Worm (Caenorhabditis elegans) whole organism, L3 larva: ENCODE results near the gene rap-2.

Experiments used
- R02D3.7 ChIP-seq: fragments of 150-350 bp; optimal IDR thresholded peaks from 2 replicates; lab custom pipeline; 2014; ENCODE audit warnings: missing biosample characterization, missing genetic modification characterization
- ZK546.5 ChIP-seq: sonication (generic microtip); optimal IDR thresholded peaks from 2 replicates; lab custom pipeline; 2017; ENCODE audit warnings: missing biosample characterization, missing genetic modification characterization
- aly-2 ChIP-seq: fragments of 150-350 bp; optimal IDR thresholded peaks from 2 replicates; lab custom pipeline; 2014; ENCODE audit warnings: missing biosample characterization, missing genetic modification characterization
- ceh-82 ChIP-seq: fragments of 150-350 bp; optimal IDR thresholded peaks from 2 replicates; lab custom pipeline; 2014; ENCODE audit warnings: missing biosample characterization, missing genetic modification characterization
- ceh-9 ChIP-seq: sonication (generic microtip); optimal IDR thresholded peaks from 2 replicates; lab custom pipeline; 2018; ENCODE audit warnings: missing biosample characterization, missing genetic modification characterization
- daf-12 ChIP-seq: fragments of 150-350 bp; optimal IDR thresholded peaks from 2 replicates; lab custom pipeline; 2014; ENCODE audit warnings: missing biosample characterization, missing genetic modification reagents, missing genetic modification characterization
- egl-27 ChIP-seq: sonication (generic microtip); optimal IDR thresholded peaks from 4 replicates; lab custom pipeline; 2017; ENCODE audit warnings: missing biosample characterization, missing genetic modification reagents, missing genetic modification characterization
- elt-1 ChIP-seq: fragments of 150-350 bp; optimal IDR thresholded peaks from 2 replicates; lab custom pipeline; 2014; ENCODE audit warnings: missing biosample characterization, missing genetic modification characterization
- elt-3 ChIP-seq, 3 experiments: fragments of 150-350 bp in 1 of 3; sonication (generic microtip) in 2 of 3; optimal IDR thresholded peaks; 2 replicates in 2 of 3; 4 replicates in 1 of 3; lab custom pipeline; 2014 to 2017; ENCODE audit warnings: missing biosample characterization in 3 of 3, missing genetic modification characterization in 3 of 3
- eor-1 ChIP-seq, 2 experiments: fragments of 150-350 bp; optimal IDR thresholded peaks; 2 replicates each; lab custom pipeline; 2014 to 2018; ENCODE audit warnings: missing biosample characterization in 2 of 2, missing genetic modification characterization in 2 of 2
- fkh-10 ChIP-seq: sonication (generic microtip); optimal IDR thresholded peaks from 2 replicates; lab custom pipeline; 2017; ENCODE audit warnings: missing biosample characterization, missing genetic modification reagents, missing genetic modification characterization
- fos-1 ChIP-seq: fragments of 150-350 bp; optimal IDR thresholded peaks from 2 replicates; lab custom pipeline; 2014; ENCODE audit warnings: missing biosample characterization, missing genetic modification characterization
- hmg-11 ChIP-seq: sonication (generic microtip); optimal IDR thresholded peaks from 2 replicates; lab custom pipeline; 2016; ENCODE audit warnings: missing genetic modification characterization, missing compliant biosample characterization
- jun-1 ChIP-seq: fragments of 150-350 bp; optimal IDR thresholded peaks from 2 replicates; lab custom pipeline; 2014; ENCODE audit warnings: missing biosample characterization, missing genetic modification reagents, missing genetic modification characterization
- lin-15B ChIP-seq: fragments of 150-350 bp; optimal IDR thresholded peaks from 2 replicates; lab custom pipeline; 2014; ENCODE audit warnings: missing biosample characterization, missing genetic modification characterization
- lin-39 ChIP-seq: fragments of 150-350 bp; optimal IDR thresholded peaks from 2 replicates; lab custom pipeline; 2018; ENCODE audit warnings: missing biosample characterization, missing genetic modification reagents, missing genetic modification characterization
- lsy-12 ChIP-seq: sonication (generic microtip); optimal IDR thresholded peaks from 2 replicates; lab custom pipeline; 2016; ENCODE audit warnings: mild to moderate bottlenecking, missing genetic modification characterization, missing compliant biosample characterization
- mdl-1 ChIP-seq: fragments of 150-350 bp; optimal IDR thresholded peaks from 2 replicates; lab custom pipeline; 2014; ENCODE audit warnings: missing biosample characterization, missing genetic modification characterization
- mml-1 ChIP-seq: fragments of 150-350 bp; sonication (generic microtip); optimal IDR thresholded peaks from 3 replicates; lab custom pipeline; 2014; ENCODE audit warnings: missing biosample characterization, missing genetic modification characterization
- nfya-1 ChIP-seq: sonication (generic microtip); optimal IDR thresholded peaks from 2 replicates; lab custom pipeline; 2017; ENCODE audit warnings: missing genetic modification characterization, mild to moderate bottlenecking, missing compliant biosample characterization, antibody characterized with exemption, moderate library complexity; ENCODE audit not compliant: insufficient read depth
- nhr-11 ChIP-seq: fragments of 150-350 bp; optimal IDR thresholded peaks from 2 replicates; lab custom pipeline; 2014; ENCODE audit warnings: missing biosample characterization, missing genetic modification characterization
- nhr-12 ChIP-seq: fragments of 150-350 bp; optimal IDR thresholded peaks from 2 replicates; lab custom pipeline; 2014; ENCODE audit warnings: missing biosample characterization, missing genetic modification characterization
- nhr-23 ChIP-seq: fragments of 150-350 bp; optimal IDR thresholded peaks from 2 replicates; lab custom pipeline; 2014; ENCODE audit warnings: missing biosample characterization, missing genetic modification reagents, missing genetic modification characterization
- nhr-237 ChIP-seq: fragments of 150-350 bp; optimal IDR thresholded peaks from 2 replicates; lab custom pipeline; 2014; ENCODE audit warnings: missing biosample characterization, missing genetic modification characterization
- nhr-25 ChIP-seq: sonication (generic microtip); optimal IDR thresholded peaks from 2 replicates; lab custom pipeline; 2017; ENCODE audit warnings: missing biosample characterization, missing genetic modification characterization
- nhr-43 ChIP-seq: sonication (generic microtip); optimal IDR thresholded peaks from 2 replicates; lab custom pipeline; 2016; ENCODE audit warnings: mild to moderate bottlenecking, missing genetic modification characterization, missing compliant biosample characterization; ENCODE audit not compliant: poor library complexity, severe bottlenecking
- nhr-76 ChIP-seq: fragments of 150-350 bp; sonication (generic microtip); optimal IDR thresholded peaks from 5 replicates; lab custom pipeline; 2014; ENCODE audit warnings: missing biosample characterization, missing genetic modification characterization
- pha-4 ChIP-seq: fragments of 150-350 bp; optimal IDR thresholded peaks from 2 replicates; lab custom pipeline; 2014; ENCODE audit warnings: missing biosample characterization, missing genetic modification reagents, missing genetic modification characterization
- pqm-1 ChIP-seq: fragments of 150-350 bp; optimal IDR thresholded peaks from 2 replicates; lab custom pipeline; 2017; ENCODE audit warnings: missing biosample characterization, missing genetic modification characterization, inconsistent platforms
- sea-2 ChIP-seq: fragments of 150-350 bp; sonication (generic microtip); optimal IDR thresholded peaks from 4 replicates; lab custom pipeline; 2014; ENCODE audit warnings: missing biosample characterization, missing genetic modification reagents, missing genetic modification characterization
- snpc-4 ChIP-seq: fragments of 150-350 bp; optimal IDR thresholded peaks from 2 replicates; lab custom pipeline; 2014; ENCODE audit warnings: missing biosample characterization, missing genetic modification characterization
- unc-39 ChIP-seq: sonication (generic microtip); optimal IDR thresholded peaks from 4 replicates; lab custom pipeline; 2017; ENCODE audit warnings: missing biosample characterization, missing genetic modification characterization
- unc-62 ChIP-seq: fragments of 150-350 bp; sonication (generic microtip); optimal IDR thresholded peaks from 4 replicates; lab custom pipeline; 2014; ENCODE audit warnings: missing biosample characterization, missing genetic modification reagents, missing genetic modification characterization
- zag-1 ChIP-seq: fragments of 150-350 bp; optimal IDR thresholded peaks from 2 replicates; lab custom pipeline; 2014; ENCODE audit warnings: missing biosample characterization, missing genetic modification characterization
- ztf-11 ChIP-seq: fragments of 150-350 bp; optimal IDR thresholded peaks from 2 replicates; lab custom pipeline; 2014; ENCODE audit warnings: missing biosample characterization, missing genetic modification characterization

The rap-2 gene

ce11 chrV:15094749-15095148 is 30.9 kb upstream of the rap-2 start, which contains the start of gene srx-78:
Gene srx-78, plus strand, starts transcription at chrV:15095049.
- TF ChIP-seq pqm-1 (tag; lab: Kevin White, UChicago), result no peak
- no peak for TF ChIP-seq mml-1
- TF ChIP-seq unc-39 (tag; lab: Kevin White, UChicago), result no peak
- no peak for TF ChIP-seq ztf-11 (tag; lab: Kevin White, UChicago)
- TF ChIP-seq zag-1, result no peak
- TF ChIP-seq nhr-25 (tag; lab: Kevin White, UChicago), result no peak
- no peak for TF ChIP-seq mdl-1 (tag; lab: Kevin White, UChicago)
- TF ChIP-seq lin-39 (tag; lab: Kevin White, UChicago), result no peak
- no peak for TF ChIP-seq sea-2 (GFP tag; lab: Kevin White, UChicago)
- no peak for TF ChIP-seq nhr-76
- no peak for TF ChIP-seq jun-1 (tag; lab: Kevin White, UChicago)
- no peak for TF ChIP-seq elt-3 (tag; optimal IDR thresholded peaks at IDR 0.05; lab: Kevin White, UChicago)
- no peak for TF ChIP-seq elt-1 (tag; lab: Kevin White, UChicago)
- no peak for TF ChIP-seq R02D3.7
- TF ChIP-seq, all 47 proteins: peak for 0

ce11 chrV:15092666-15093065 is 28.8 kb upstream of the rap-2 start, which contains the start of gene txt-12:
Gene txt-12, plus strand, starts transcription at chrV:15092966.
- TF ChIP-seq pha-4 (peak; percentile 77), lin-15B (tag; lab: Kevin White, UChicago) (no peak)

ce11 chrV:15090457-15090856 is 26.6 kb upstream of the rap-2 start, which contains the start of gene C01G10.17:
Gene C01G10.17, plus strand, starts transcription at chrV:15090757.
- TF ChIP-seq hmg-11 (tag; lab: Kevin White, UChicago) (no peak), eor-1 (tag; optimal IDR thresholded peaks at IDR 0.05; lab: Kevin White, UChicago) (no peak), pha-4 (no peak), nhr-12 (no peak), nfya-1 (no peak), nhr-11 (tag; lab: Kevin White, UChicago) (no peak), mml-1 (no peak), unc-62 (GFP tag; lab: Kevin White, UChicago) (no peak), lsy-12 (tag; lab: Kevin White, UChicago) (no peak), fkh-10 (no peak), nhr-43 (no peak), aly-2 (no peak), ZK546.5 (no peak), jun-1 (tag; lab: Kevin White, UChicago) (no peak), lin-39 (tag; lab: Kevin White, UChicago) (no peak), egl-27 (tag; lab: Kevin White, UChicago) (no peak), nhr-237 (no peak), ceh-82 (no peak)

- TF ChIP-seq daf-12 (tag; lab: Kevin White, UChicago), result no peak
- TF ChIP-seq lin-15B (tag; lab: Kevin White, UChicago), result no peak
- no peak for TF ChIP-seq ceh-9 (tag; lab: Kevin White, UChicago)
- no peak for TF ChIP-seq hmg-11 (tag; lab: Kevin White, UChicago)
- TF ChIP-seq snpc-4 (tag; lab: Kevin White, UChicago), result no peak
- TF ChIP-seq nfya-1, result no peak
- TF ChIP-seq eor-1 (tag; optimal IDR thresholded peaks at IDR 0.05; lab: Kevin White, UChicago), result no peak
- TF ChIP-seq ceh-82, result no peak
- no peak for TF ChIP-seq ZK546.5
- no peak for TF ChIP-seq nhr-23 (tag; lab: Kevin White, UChicago)
- no peak for TF ChIP-seq nhr-43
- TF ChIP-seq mml-1, result no peak
Measured at ce11 chrV:15089438-15089837, 25.6 kb upstream of the rap-2 start, which contains the start of the genes C01G10.5 and C01G10.4. Gene C01G10.5, minus strand, starts transcription at chrV:15089538. Gene C01G10.4, plus strand, starts transcription at chrV:15089740.

ce11 chrV:15088613-15089012 is 24.7 kb upstream of the rap-2 start, which contains the start of gene C01G10.18:
Gene C01G10.18, minus strand, starts transcription at chrV:15088713.
- TF ChIP-seq aly-2 (no peak), fos-1 (tag; lab: Kevin White, UChicago) (no peak), mdl-1 (tag; lab: Kevin White, UChicago) (no peak), nhr-76 (no peak), ztf-11 (tag; lab: Kevin White, UChicago) (no peak)
- TF ChIP-seq, all 47 proteins: peak for 0
